Fruit fly (Drosophila melanogaster) whole organism: ENCODE data around the gene CG9953.

Experiments used
- CG8478 ChIP-seq: fragments of >200 bp; optimal IDR thresholded peaks from 2 replicates; lab custom pipeline; 2018; ENCODE audit warnings: inconsistent platforms
- pan ChIP-seq: fragments of >200 bp; optimal IDR thresholded peaks from 2 replicates; lab custom pipeline; 2017
- psq ChIP-seq: fragments of >200 bp; optimal IDR thresholded peaks from 2 replicates; lab custom pipeline; 2017
- usp ChIP-seq: fragments of >200 bp; optimal IDR thresholded peaks from 2 replicates; lab custom pipeline; 2017; ENCODE audit warnings: missing biosample characterization, missing genetic modification characterization, mixed read lengths

DNA sequence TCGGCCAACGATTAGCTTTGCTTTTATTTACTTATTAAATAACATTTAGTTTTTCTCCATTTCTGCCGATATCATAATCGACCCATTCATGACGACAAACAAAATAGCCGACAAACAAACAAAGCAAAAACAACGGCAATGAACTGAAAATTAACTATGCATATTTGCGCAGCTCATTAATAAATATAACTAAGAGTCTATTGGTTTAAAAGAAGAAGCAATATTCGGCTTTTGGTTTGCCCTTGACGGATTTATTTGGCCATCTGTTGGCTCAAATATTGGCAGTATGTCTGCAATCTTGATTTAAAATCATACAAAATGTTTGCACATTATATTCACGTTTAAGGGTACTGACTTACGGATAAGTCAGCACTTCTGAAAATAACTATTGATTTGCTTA lies 30.5 kb downstream of the CG9953 start:
- no peak for TF ChIP-seq psq (lab: Kevin White, UChicago)
- TF ChIP-seq CG8478 (lab: Kevin White, UChicago) = no peak
- no peak for TF ChIP-seq pan (lab: Kevin White, UChicago)
- TF ChIP-seq usp (GFP tag; lab: Kevin White, UChicago) = no peak
